Worm (Caenorhabditis elegans) whole organism, midembryonic: ENCODE measurements around the gene swd-2.1.

Experiments used
- T22C8.4 ChIP-seq: fragments of 200-800 bp; sonication (Bioruptor generic); IDR thresholded peaks from 2 replicates; pipeline ENCODE4 v1.3.6; 2022; ENCODE audit warnings: missing genetic modification characterization, missing compliant biosample characterization
- cog-1 ChIP-seq: sonication (generic microtip); optimal IDR thresholded peaks from 2 replicates; lab custom pipeline; 2016; ENCODE audit warnings: missing genetic modification characterization, missing compliant biosample characterization
- flt-1 ChIP-seq: fragments of 200-800 bp; sonication (Bioruptor generic); IDR thresholded peaks from 2 replicates; pipeline ENCODE4 v1.3.6; 2022; ENCODE audit warnings: missing genetic modification characterization, missing compliant biosample characterization
- klf-2 ChIP-seq: fragments of 200-800 bp; sonication (Bioruptor generic); conservative IDR thresholded peaks from 2 replicates; pipeline ENCODE4 v1.3.6; 2022; ENCODE audit warnings: missing genetic modification reagents, missing genetic modification characterization, missing compliant biosample characterization
- med-1 ChIP-seq: sonication (generic microtip); optimal IDR thresholded peaks from 2 replicates; lab custom pipeline; 2017; ENCODE audit warnings: missing genetic modification characterization, mild to moderate bottlenecking, missing compliant biosample characterization, antibody characterized with exemption, missing genetic modification reagents; ENCODE audit not compliant: insufficient read depth
- ref-1 ChIP-seq: fragments of 200-800 bp; sonication (Bioruptor generic); conservative IDR thresholded peaks from 2 replicates; pipeline ENCODE4 v1.3.6; 2022; ENCODE audit warnings: missing genetic modification reagents, missing genetic modification characterization, missing compliant biosample characterization
- tab-1 ChIP-seq: fragments of 200-800 bp; sonication (Bioruptor generic); IDR thresholded peaks from 2 replicates; pipeline ENCODE4 v1.3.6; 2022; ENCODE audit warnings: missing genetic modification characterization, missing compliant biosample characterization
- ztf-23 ChIP-seq: fragments of 200-800 bp; sonication (Bioruptor generic); IDR thresholded peaks from 2 replicates; pipeline ENCODE4 v1.3.6; 2022; ENCODE audit warnings: missing genetic modification reagents, missing genetic modification characterization, missing compliant biosample characterization
- ztf-29 ChIP-seq: fragments of 200-800 bp; sonication (Bioruptor generic); IDR thresholded peaks from 2 replicates; pipeline ENCODE4 v1.3.6; 2022; ENCODE audit warnings: missing genetic modification reagents, missing genetic modification characterization, missing compliant biosample characterization

- TF ChIP-seq tab-1 (no peak), klf-2 (GFP tag; lab: Robert Waterston, UW) (no peak), med-1 (GFP tag; lab: Kevin White, UChicago) (no peak), T22C8.4 (GFP tag; lab: Robert Waterston, UW) (no peak), ref-1 (GFP tag; lab: Robert Waterston, UW) (no peak), ztf-23 (GFP tag; lab: Robert Waterston, UW) (no peak), flt-1 (GFP tag; lab: Robert Waterston, UW) (no peak), cog-1 (tag; lab: Kevin White, UChicago) (no peak), ztf-29 (GFP tag; lab: Robert Waterston, UW) (no peak)
These were observed 28.0 kb upstream of the swd-2.1 start, which contains the start of gene klo-1 for ce11 chrIV:7747838-7748237.
